Fruit fly (Drosophila melanogaster): Measurements from ENCODE around the gene fd96Cb.

DNA sequence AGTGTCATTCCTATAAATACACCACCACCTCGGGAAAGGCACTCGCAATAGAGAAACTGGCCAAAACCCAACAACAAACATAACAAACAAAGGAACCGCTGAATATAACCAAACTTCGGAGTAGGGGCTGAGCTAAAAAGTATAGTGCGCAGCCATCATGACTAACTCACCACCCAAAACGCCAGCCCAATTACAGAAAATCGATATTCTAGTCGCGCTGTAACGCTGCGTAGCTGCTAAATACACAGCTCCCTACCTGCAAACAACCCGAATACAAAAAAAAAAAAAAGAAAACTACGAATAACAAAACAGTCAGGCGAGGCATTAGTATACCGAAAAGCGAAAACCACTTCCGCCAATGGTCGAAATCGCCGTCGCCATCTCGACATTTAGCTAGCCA, 44.2 kb upstream of the fd96Cb start:
- TF ChIP-seq CG8478 (optimal IDR thresholded peaks at IDR 0.05) (no peak), CTCF (optimal IDR thresholded peaks at IDR 0.05) (no peak)
